Fruit fly (Drosophila melanogaster): Measurements from ENCODE around the gene CG12481.
A peak's percentile ranks its signal among the peaks of the same experiment; 100 is the strongest.

Gene CG12481

DNA sequence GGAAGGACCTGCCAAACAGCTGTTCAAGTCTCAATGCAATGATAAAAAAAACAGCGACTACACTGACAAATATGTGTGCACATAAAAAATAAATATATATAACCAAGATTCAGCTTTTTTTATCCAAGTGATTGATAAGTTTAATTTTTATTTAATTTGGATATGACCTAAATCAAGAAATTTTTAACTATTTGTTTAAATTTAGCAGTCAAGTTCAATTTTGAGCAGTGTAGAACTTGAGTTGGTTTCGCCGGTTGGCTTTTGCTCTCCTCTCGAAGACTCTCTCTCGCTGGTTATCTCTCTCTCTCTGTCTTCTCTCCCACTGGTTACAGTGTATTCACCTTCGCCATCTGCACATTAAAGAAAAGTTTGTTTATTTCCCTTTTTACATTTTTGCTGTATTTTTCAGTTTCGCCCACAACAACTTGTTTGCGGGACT lies 31.0 kb downstream of the CG12481 start (continued):
- TF ChIP-seq btn (GFP tag; optimal IDR thresholded peaks at IDR 0.05) (peak; percentile 34), fd102C (GFP tag; optimal IDR thresholded peaks at IDR 0.05) (peak; percentile 23), D19B (GFP tag; optimal IDR thresholded peaks at IDR 0.05) (peak; percentile 74), CG6272 (GFP tag; IDR thresholded peaks at IDR 0.05) (peak; percentile 64), danr (GFP tag; IDR thresholded peaks at IDR 0.05) (peak; percentile 64), CG12155 (GFP tag; optimal IDR thresholded peaks at IDR 0.05) (peak; percentile 88), Hr78 (GFP tag; optimal IDR thresholded peaks at IDR 0.05) (peak in 1 of 2 experiments; percentile 53), CG2875 (GFP tag; optimal IDR thresholded peaks at IDR 0.05) (peak; percentile 75), YL-1 (GFP tag; optimal IDR thresholded peaks at IDR 0.05) (peak; percentile 23), CG2678 (tag; optimal IDR thresholded peaks at IDR 0.05) (peak; percentile 92), CG3838 (GFP tag; optimal IDR thresholded peaks at IDR 0.05) (peak; percentile 35), shn (GFP tag; optimal IDR thresholded peaks at IDR 0.05) (no peak), psq (GFP tag; optimal IDR thresholded peaks at IDR 0.05) (peak; percentile 33), zfh2 (GFP tag; optimal IDR thresholded peaks at IDR 0.05) (peak; percentile 39), vfl (GFP tag; optimal IDR thresholded peaks at IDR 0.05) (peak; percentile 66), CG18764 (GFP tag; optimal IDR thresholded peaks at IDR 0.05) (peak; percentile 73), insv (GFP tag; optimal IDR thresholded peaks at IDR 0.05) (peak in 1 of 2 experiments; percentile 21), Dfd (GFP tag; optimal IDR thresholded peaks at IDR 0.05) (no peak), Doc2 (GFP tag; IDR thresholded peaks at IDR 0.05) (peak; percentile 54; the same call in 1 of the 2 replicates), otp (GFP tag; IDR thresholded peaks at IDR 0.05) (peak; percentile 78; the same call in 2 of the 3 replicates), Ravus (GFP tag; IDR thresholded peaks at IDR 0.05) (peak; percentile 64), CG9727 (GFP tag; optimal IDR thresholded peaks at IDR 0.05) (peak; percentile 91), CG17829 (tag; optimal IDR thresholded peaks at IDR 0.05) (peak; percentile 90), CG16779 (GFP tag; IDR thresholded peaks at IDR 0.05) (0 out of 2 replicates have a peak, but pooled peaks have one; percentile 68), bsh (GFP tag; optimal IDR thresholded peaks at IDR 0.05) (peak; percentile 85 to 94), az2 (GFP tag; optimal IDR thresholded peaks at IDR 0.05) (peak; percentile 82), zfh1 (GFP tag; IDR thresholded peaks at IDR 0.05) (peak; percentile 90), Awh (GFP tag; IDR thresholded peaks at IDR 0.05) (peak; percentile 84), CG34422 (GFP tag; IDR thresholded peaks at IDR 0.05) (peak; percentile 88), chinmo (GFP tag; IDR thresholded peaks at IDR 0.05; ENCODE audit: partially characterized antibody) (0 out of 4 replicates have a peak, but pooled peaks have one; percentile 13), CG33557 (GFP tag; optimal IDR thresholded peaks at IDR 0.05) (peak; percentile 72), pb (GFP tag; optimal IDR thresholded peaks at IDR 0.05) (no peak), hkb (optimal IDR thresholded peaks at IDR 0.05) (no peak), hkb (GFP tag; IDR thresholded peaks at IDR 0.05) (peak; percentile 93), CG10565 (GFP tag; optimal IDR thresholded peaks at IDR 0.05) (peak; percentile 28), grn (GFP tag; optimal IDR thresholded peaks at IDR 0.05) (peak; percentile 33), vvl (GFP tag; IDR thresholded peaks at IDR 0.05) (peak; percentile 94), CG9437 (GFP tag; optimal IDR thresholded peaks at IDR 0.05) (peak; percentile 75), CG7963 (GFP tag; IDR thresholded peaks at IDR 0.05; ENCODE audit: partially characterized antibody) (no peak), Nf-YC (tag; optimal IDR thresholded peaks at IDR 0.05) (peak; percentile 61), Sry-β (GFP tag; optimal IDR thresholded peaks at IDR 0.05) (no peak), p53 (GFP tag; optimal IDR thresholded peaks at IDR 0.05) (peak; percentile 25), Atf-2 (GFP tag; optimal IDR thresholded peaks at IDR 0.05) (peak; percentile 52), BtbVII (GFP tag; optimal IDR thresholded peaks at IDR 0.05) (peak; percentile 86), fru (optimal IDR thresholded peaks at IDR 0.05) (no peak), CHES-1-like (GFP tag; optimal IDR thresholded peaks at IDR 0.05) (peak; percentile 42), CG3726 (GFP tag; IDR thresholded peaks at IDR 0.05) (peak; percentile 77; the same call in 2 of the 3 replicates), CG16863 (GFP tag; optimal IDR thresholded peaks at IDR 0.05) (peak; percentile 71), Bdp1 (GFP tag; optimal IDR thresholded peaks at IDR 0.05) (peak; percentile 52), CG42726 (GFP tag; IDR thresholded peaks at IDR 0.05; ENCODE audit: partially characterized antibody) (no peak), CG6254 (GFP tag; optimal IDR thresholded peaks at IDR 0.05) (peak; percentile 82)
